Fruit fly (Drosophila melanogaster) whole organism, embryonic: Measurements from ENCODE around the gene arm.
A peak's percentile ranks its signal among the peaks of the same experiment; 100 is the strongest.

Experiments
- ATbp ChIP-seq: fragments of 200-800 bp; sonication (Bioruptor generic); optimal IDR thresholded peaks from 2 replicates; lab custom pipeline; 2017; ENCODE audit warnings: missing biosample characterization, mild to moderate bottlenecking, missing genetic modification characterization, missing genetic modification reagents
- Antp ChIP-seq: fragments of 200-800 bp; sonication (Bioruptor generic); optimal IDR thresholded peaks from 3 replicates; lab custom pipeline; 2016; ENCODE audit warnings: missing biosample characterization, missing genetic modification characterization
- BEAF-32 ChIP-seq: fragments of 200-800 bp; sonication (Bioruptor generic); optimal IDR thresholded peaks from 3 replicates; lab custom pipeline; 2017; ENCODE audit warnings: missing biosample characterization, missing genetic modification characterization, mild to moderate bottlenecking, moderate library complexity, missing genetic modification reagents
- Bgb ChIP-seq: fragments of 200-800 bp; sonication (Bioruptor generic); IDR thresholded peaks from 2 replicates; pipeline ENCODE4 v1.3.6; 2022; ENCODE audit warnings: missing biosample characterization, missing genetic modification characterization; ENCODE audit not compliant: partially characterized antibody
- CG10147 ChIP-seq: fragments of 200-800 bp; sonication (Bioruptor generic); optimal IDR thresholded peaks from 2 replicates; lab custom pipeline; 2019; ENCODE audit warnings: missing biosample characterization, mild to moderate bottlenecking, missing genetic modification characterization, moderate library complexity
- CG10209 ChIP-seq: fragments of 200-800 bp; sonication (Bioruptor generic); optimal IDR thresholded peaks from 3 replicates; lab custom pipeline; 2017; ENCODE audit warnings: missing biosample characterization, mild to moderate bottlenecking, missing genetic modification characterization, missing genetic modification reagents
- CG10267 ChIP-seq: fragments of 200-800 bp; sonication (Bioruptor generic); optimal IDR thresholded peaks from 2 replicates; lab custom pipeline; 2018; ENCODE audit warnings: missing biosample characterization, mild to moderate bottlenecking, missing genetic modification characterization, moderate library complexity
- CG11093 ChIP-seq: fragments of 200-800 bp; sonication (Bioruptor generic); IDR thresholded peaks from 3 replicates; pipeline ENCODE4 v1.3.6; 2022; ENCODE audit warnings: missing biosample characterization, missing genetic modification characterization
- CG12769 ChIP-seq: fragments of 200-800 bp; sonication (Bioruptor generic); optimal IDR thresholded peaks from 2 replicates; lab custom pipeline; 2019; ENCODE audit warnings: missing biosample characterization, mild to moderate bottlenecking, missing genetic modification characterization, moderate library complexity
- CG12942 ChIP-seq: fragments of 200-800 bp; sonication (Bioruptor generic); optimal IDR thresholded peaks from 3 replicates; lab custom pipeline; 2016; ENCODE audit warnings: missing biosample characterization, missing genetic modification characterization
- CG13624 ChIP-seq: fragments of 200-800 bp; sonication (Bioruptor generic); optimal IDR thresholded peaks from 2 replicates; lab custom pipeline; 2016; ENCODE audit warnings: missing biosample characterization, missing genetic modification characterization
- CG14710 ChIP-seq: fragments of 200-800 bp; sonication (Bioruptor generic); optimal IDR thresholded peaks from 3 replicates; lab custom pipeline; 2019; ENCODE audit warnings: missing biosample characterization, mild to moderate bottlenecking, missing genetic modification characterization, moderate library complexity
- CG1602 ChIP-seq: fragments of 200-800 bp; sonication (Bioruptor generic); optimal IDR thresholded peaks from 3 replicates; lab custom pipeline; 2016; ENCODE audit warnings: missing biosample characterization, missing genetic modification characterization
- CG17612 ChIP-seq: fragments of 200-800 bp; sonication (Bioruptor generic); IDR thresholded peaks from 2 replicates; pipeline ENCODE4 v1.3.6; 2022; ENCODE audit warnings: missing biosample characterization, missing genetic modification characterization
- CG18476 ChIP-seq: fragments of 200-800 bp; sonication (Bioruptor generic); optimal IDR thresholded peaks from 2 replicates; lab custom pipeline; 2016; ENCODE audit warnings: missing biosample characterization, mild to moderate bottlenecking, missing genetic modification characterization
- CG2129 ChIP-seq: fragments of 200-800 bp; sonication (Bioruptor generic); IDR thresholded peaks from 2 replicates; pipeline ENCODE4 v1.3.6; 2022; ENCODE audit warnings: missing biosample characterization, missing genetic modification characterization; ENCODE audit not compliant: partially characterized antibody
- CG2712 ChIP-seq: fragments of 200-800 bp; optimal IDR thresholded peaks from 3 replicates; lab custom pipeline; 2019; ENCODE audit warnings: missing biosample characterization, mild to moderate bottlenecking, missing genetic modification characterization, moderate library complexity
- CG3163 ChIP-seq: fragments of 200-800 bp; sonication (Bioruptor generic); optimal IDR thresholded peaks from 3 replicates; lab custom pipeline; 2016; ENCODE audit warnings: missing biosample characterization, missing genetic modification characterization
- CG33213 ChIP-seq: fragments of 200-800 bp; sonication (Bioruptor generic); optimal IDR thresholded peaks from 3 replicates; lab custom pipeline; 2016; ENCODE audit warnings: missing biosample characterization, missing genetic modification characterization
- CG3847 ChIP-seq: fragments of 200-800 bp; sonication (Bioruptor generic); IDR thresholded peaks from 2 replicates; pipeline ENCODE4 v1.3.6; 2022; ENCODE audit warnings: missing biosample characterization, missing genetic modification characterization
- CG6175 ChIP-seq: fragments of 200-800 bp; sonication (Bioruptor generic); IDR thresholded peaks from 3 replicates; pipeline ENCODE4 v1.3.6; 2022; ENCODE audit warnings: missing biosample characterization, missing genetic modification characterization
- CG6689 ChIP-seq: fragments of 200-800 bp; sonication (Bioruptor generic); IDR thresholded peaks from 2 replicates; pipeline ENCODE4 v1.3.6; 2022; ENCODE audit warnings: missing biosample characterization, missing genetic modification characterization
- CG6765 ChIP-seq: fragments of 200-800 bp; sonication (Bioruptor generic); optimal IDR thresholded peaks from 3 replicates; lab custom pipeline; 2017; ENCODE audit warnings: missing biosample characterization, mild to moderate bottlenecking, missing genetic modification characterization
- CG7357 ChIP-seq: fragments of 200-800 bp; sonication (Bioruptor generic); IDR thresholded peaks from 3 replicates; pipeline ENCODE4 v1.3.6; 2022; ENCODE audit warnings: missing biosample characterization, missing genetic modification characterization
- CG9215 ChIP-seq: fragments of 200-800 bp; sonication (Bioruptor generic); IDR thresholded peaks from 2 replicates; pipeline ENCODE4 v1.3.6; 2022; ENCODE audit warnings: missing biosample characterization, missing genetic modification characterization
- CG9437 ChIP-seq: fragments of 200-800 bp; sonication (Bioruptor generic); optimal IDR thresholded peaks from 2 replicates; lab custom pipeline; 2018; ENCODE audit warnings: missing biosample characterization, mild to moderate bottlenecking, missing genetic modification characterization
- CG9609 ChIP-seq: fragments of 200-800 bp; sonication (Bioruptor generic); optimal IDR thresholded peaks from 3 replicates; lab custom pipeline; 2016; ENCODE audit warnings: missing biosample characterization, missing genetic modification characterization
- Chrac-16 ChIP-seq: fragments of 200-800 bp; sonication (Bioruptor generic); optimal IDR thresholded peaks from 3 replicates; lab custom pipeline; 2016; ENCODE audit warnings: missing biosample characterization, missing genetic modification characterization
- D19A ChIP-seq: fragments of 200-800 bp; optimal IDR thresholded peaks from 3 replicates; lab custom pipeline; 2019; ENCODE audit warnings: missing biosample characterization, mild to moderate bottlenecking, missing genetic modification characterization, moderate library complexity
- Dip3 ChIP-seq: fragments of 200-800 bp; sonication (Bioruptor generic); optimal IDR thresholded peaks from 3 replicates; lab custom pipeline; 2016; ENCODE audit warnings: missing biosample characterization, missing genetic modification characterization
- Ets97D ChIP-seq: fragments of 200-800 bp; sonication (Bioruptor generic); optimal IDR thresholded peaks from 3 replicates; lab custom pipeline; 2016; ENCODE audit warnings: missing biosample characterization, missing genetic modification characterization
- GATAe ChIP-seq: fragments of 200-800 bp; sonication (Bioruptor generic); conservative IDR thresholded peaks from 2 replicates; pipeline ENCODE4 v1.3.6; 2022; ENCODE audit warnings: missing biosample characterization, missing genetic modification characterization
- Hand ChIP-seq: fragments of 200-800 bp; sonication (Bioruptor generic); optimal IDR thresholded peaks from 2 replicates; lab custom pipeline; 2017; ENCODE audit warnings: mild to moderate bottlenecking, missing biosample characterization, missing genetic modification reagents, missing genetic modification characterization
- HmgD ChIP-seq: fragments of 200-800 bp; sonication (Bioruptor generic); optimal IDR thresholded peaks from 3 replicates; lab custom pipeline; 2016; ENCODE audit warnings: missing biosample characterization, missing genetic modification characterization
- Max ChIP-seq: fragments of 200-800 bp; sonication (Bioruptor generic); optimal IDR thresholded peaks from 2 replicates; lab custom pipeline; 2016; ENCODE audit warnings: missing biosample characterization, mild to moderate bottlenecking, missing genetic modification characterization
- Sox100B ChIP-seq: fragments of 200-800 bp; sonication (Bioruptor generic); optimal IDR thresholded peaks from 3 replicates; lab custom pipeline; 2018; ENCODE audit warnings: missing biosample characterization, mild to moderate bottlenecking, missing genetic modification characterization
- TFAM ChIP-seq: fragments of 200-800 bp; sonication (Bioruptor generic); optimal IDR thresholded peaks from 2 replicates; lab custom pipeline; 2017; ENCODE audit warnings: missing biosample characterization, missing genetic modification characterization, inconsistent platforms
- Xrp1 ChIP-seq: fragments of 200-800 bp; sonication (Bioruptor generic); IDR thresholded peaks from 2 replicates; pipeline ENCODE4 v1.3.6; 2022; ENCODE audit warnings: missing biosample characterization, missing genetic modification characterization
- fd64A ChIP-seq: fragments of 200-800 bp; sonication (Bioruptor generic); optimal IDR thresholded peaks from 3 replicates; lab custom pipeline; 2018; ENCODE audit warnings: missing biosample characterization, mild to moderate bottlenecking, missing genetic modification characterization
- grn ChIP-seq: fragments of 200-800 bp; sonication (Bioruptor generic); optimal IDR thresholded peaks from 3 replicates; lab custom pipeline; 2017; ENCODE audit warnings: missing biosample characterization, missing genetic modification characterization
- kay ChIP-seq: fragments of 200-800 bp; sonication (Bioruptor generic); optimal IDR thresholded peaks from 2 replicates; lab custom pipeline; 2016; ENCODE audit warnings: missing biosample characterization, missing genetic modification characterization
- kni ChIP-seq: fragments of 200-800 bp; sonication (Bioruptor generic); optimal IDR thresholded peaks from 3 replicates; lab custom pipeline; 2017; ENCODE audit warnings: mild to moderate bottlenecking, missing biosample characterization, missing genetic modification reagents, missing genetic modification characterization
- lab ChIP-seq: fragments of 200-800 bp; sonication (Bioruptor generic); optimal IDR thresholded peaks from 3 replicates; lab custom pipeline; 2017; ENCODE audit warnings: missing biosample characterization, missing genetic modification characterization, mild to moderate bottlenecking, moderate library complexity, missing genetic modification reagents
- lbe ChIP-seq: fragments of 200-800 bp; sonication (Bioruptor generic); optimal IDR thresholded peaks from 2 replicates; lab custom pipeline; 2016; ENCODE audit warnings: missing biosample characterization, mild to moderate bottlenecking, missing genetic modification characterization
- nau ChIP-seq: fragments of 200-800 bp; sonication (Bioruptor generic); optimal IDR thresholded peaks from 3 replicates; lab custom pipeline; 2017; ENCODE audit warnings: missing biosample characterization, mild to moderate bottlenecking, missing genetic modification characterization, missing genetic modification reagents
- shn ChIP-seq: fragments of 200-800 bp; sonication (Bioruptor generic); optimal IDR thresholded peaks from 3 replicates; lab custom pipeline; 2016; ENCODE audit warnings: missing biosample characterization, missing genetic modification characterization
- tap ChIP-seq: fragments of 200-800 bp; optimal IDR thresholded peaks from 3 replicates; lab custom pipeline; 2019; ENCODE audit warnings: missing biosample characterization, mild to moderate bottlenecking, missing genetic modification characterization, moderate library complexity
- vvl ChIP-seq: fragments of 200-800 bp; sonication (Bioruptor generic); IDR thresholded peaks from 2 replicates; pipeline ENCODE4 v1.3.6; 2022; ENCODE audit warnings: missing biosample characterization, missing genetic modification characterization

arm gene

DNA sequence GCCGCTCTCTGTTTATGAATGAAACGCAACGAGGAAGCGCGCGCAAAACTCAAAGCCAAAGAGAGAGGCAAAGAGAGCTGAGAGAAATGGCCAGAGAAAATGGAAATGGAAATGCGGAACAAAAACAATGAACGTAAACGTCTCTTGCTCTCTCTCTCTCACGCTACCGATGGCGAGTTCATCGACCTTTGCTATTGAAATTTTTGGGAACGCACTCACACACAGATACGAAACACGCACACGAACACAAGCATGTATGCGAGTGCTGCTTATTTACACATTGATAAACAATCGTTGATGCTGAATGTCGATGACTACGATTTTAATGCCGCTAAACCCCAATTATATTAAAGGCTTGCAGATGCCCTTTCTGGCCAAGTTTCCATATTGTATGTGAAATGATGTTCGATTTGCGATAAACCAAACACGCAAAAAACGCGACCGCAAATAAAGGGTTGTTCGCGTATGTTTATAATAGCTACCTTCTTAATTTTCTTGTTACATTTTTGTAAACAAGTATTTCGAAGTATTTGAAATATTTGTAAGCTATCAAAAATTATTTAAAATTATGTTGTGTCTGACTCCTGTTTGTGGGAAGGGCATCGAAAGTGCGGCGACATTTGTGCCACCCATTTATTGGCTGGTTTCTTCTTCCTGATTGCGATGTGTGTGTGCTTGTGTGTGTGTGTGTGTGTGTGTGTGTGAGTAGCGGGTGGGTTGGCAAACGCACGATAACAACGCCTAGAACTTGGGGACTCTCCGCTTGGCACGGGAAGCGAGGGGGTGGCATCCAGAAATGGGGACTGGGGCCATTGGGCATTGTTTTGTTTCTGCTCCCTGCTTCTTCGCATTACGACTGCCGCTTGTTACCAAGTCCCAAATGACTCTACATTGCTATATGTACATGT is 43.1 kb upstream of the arm start (continued):
- TF ChIP-seq ATbp (GFP tag; lab: Kevin White, UChicago) (peak; percentile 79), shn (GFP tag; lab: Kevin White, UChicago) (peak; percentile 71), CG2129 (GFP tag; lab: Robert Waterston, UW) (no peak), GATAe (GFP tag; lab: Robert Waterston, UW) (no peak), lab (GFP tag; lab: Kevin White, UChicago) (peak; percentile 61), CG18476 (GFP tag; lab: Kevin White, UChicago) (peak; percentile 50), Antp (GFP tag; lab: Kevin White, UChicago) (peak; percentile 46), TFAM (GFP tag; lab: Kevin White, UChicago) (peak; percentile 12), lbe (peak; percentile 65), CG17612 (GFP tag; lab: Robert Waterston, UW) (0 out of 2 replicates have a peak, but pooled peaks have one; percentile 17), grn (GFP tag; lab: Kevin White, UChicago) (peak; percentile 58), D19A (peak; percentile 100), Chrac-16 (GFP tag; lab: Kevin White, UChicago) (peak; percentile 6), HmgD (GFP tag; lab: Kevin White, UChicago) (no peak), CG6689 (GFP tag; lab: Robert Waterston, UW) (peak; percentile 46), CG3847 (GFP tag; lab: Robert Waterston, UW) (peak; percentile 42), CG6175 (no peak), CG3163 (GFP tag; lab: Kevin White, UChicago) (peak; percentile 93), Bgb (GFP tag; lab: Robert Waterston, UW) (no peak), nau (GFP tag; lab: Kevin White, UChicago) (peak; percentile 53), CG9609 (peak; percentile 50), CG11093 (GFP tag; lab: Robert Waterston, UW) (peak; percentile 41; the same call in 1 of the 3 replicates), kni (GFP tag; lab: Kevin White, UChicago) (no peak), Hand (GFP tag; lab: Kevin White, UChicago) (peak; percentile 32), CG10267 (tag; lab: Kevin White, UChicago) (peak; percentile 63), CG1602 (GFP tag; lab: Kevin White, UChicago) (peak; percentile 66), CG14710 (tag; lab: Kevin White, UChicago) (peak; percentile 74), tap (tag; lab: Kevin White, UChicago) (peak; percentile 33), vvl (GFP tag; lab: Robert Waterston, UW) (peak; percentile 45; the same call in 1 of the 2 replicates), Dip3 (GFP tag; lab: Kevin White, UChicago) (peak; percentile 79), BEAF-32 (GFP tag; lab: Kevin White, UChicago) (no peak), CG12942 (GFP tag; lab: Kevin White, UChicago) (peak; percentile 41), CG12769 (peak; percentile 47), CG6765 (GFP tag; lab: Kevin White, UChicago) (peak; percentile 24), Sox100B (GFP tag; lab: Kevin White, UChicago) (peak; percentile 83), CG13624 (GFP tag; lab: Kevin White, UChicago) (peak; percentile 63), CG33213 (GFP tag; lab: Kevin White, UChicago) (peak; percentile 41), kay (GFP tag; lab: Kevin White, UChicago) (peak; percentile 37), CG2712 (peak; percentile 82), CG9437 (GFP tag; lab: Kevin White, UChicago) (peak; percentile 67), CG7357 (GFP tag; lab: Robert Waterston, UW) (no peak), fd64A (peak; percentile 48), Max (GFP tag; lab: Kevin White, UChicago) (peak; percentile 43), CG10147 (GFP tag; lab: Kevin White, UChicago) (peak; percentile 74), Xrp1 (peak; percentile 65), CG10209 (GFP tag; lab: Kevin White, UChicago) (peak; percentile 71), CG9215 (GFP tag; lab: Robert Waterston, UW) (peak; percentile 35; the same call in 1 of the 2 replicates), Ets97D (GFP tag; lab: Kevin White, UChicago) (peak; percentile 20)
